Worm (Caenorhabditis elegans): Measurements from ENCODE around the gene C44H9.6.
A peak's percentile ranks its signal among the peaks of the same experiment; 100 is the strongest.

The C44H9.6 gene

DNA sequence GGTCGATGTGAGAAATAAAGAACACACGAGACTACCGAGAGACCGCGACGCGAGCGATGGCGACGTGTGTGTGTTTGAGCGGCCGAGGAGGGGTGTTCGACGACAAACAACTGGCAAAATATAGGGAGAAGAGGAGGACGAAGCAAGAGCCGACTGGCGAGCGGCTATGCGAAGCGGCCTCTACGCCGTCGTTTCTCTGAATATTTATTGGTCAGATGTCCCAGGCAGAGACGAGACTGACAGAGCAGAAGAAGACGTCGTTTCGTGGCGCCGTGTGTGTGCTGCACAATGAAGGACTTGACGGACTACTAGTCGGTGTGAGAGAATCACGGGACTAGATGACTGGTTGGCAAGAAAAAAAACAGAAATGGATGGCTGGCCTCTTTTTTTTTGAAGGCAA, 26.0 kb downstream of the C44H9.6 start (continued):
- no peak for TF ChIP-seq rcor-1 (GFP tag; IDR thresholded peaks at IDR 0.05)
- no peak for TF ChIP-seq mes-4 (tag; optimal IDR thresholded peaks at IDR 0.05)

- TF ChIP-seq hlh-26 (GFP tag; conservative IDR thresholded peaks at IDR 0.05) = no peak
- no peak for TF ChIP-seq rcor-1 (GFP tag; IDR thresholded peaks at IDR 0.05)
- TF ChIP-seq aptf-2 (GFP tag; conservative IDR thresholded peaks at IDR 0.05) = no peak
- TF ChIP-seq sptf-2 (GFP tag; optimal IDR thresholded peaks at IDR 0.05) = no peak
- no peak for TF ChIP-seq nfyb-1 (GFP tag; IDR thresholded peaks at IDR 0.05)
- TF ChIP-seq Y95B8A.8 (GFP tag; IDR thresholded peaks at IDR 0.05) = no peak
- TF ChIP-seq sdz-38 (tag; optimal IDR thresholded peaks at IDR 0.05) = no peak
- TF ChIP-seq F10E7.11 (tag; optimal IDR thresholded peaks at IDR 0.05) = no peak
- no peak for TF ChIP-seq ztf-28 (GFP tag; IDR thresholded peaks at IDR 0.05)
- TF ChIP-seq lsy-27 (tag; optimal IDR thresholded peaks at IDR 0.05; ENCODE audit: borderline replicate concordance, insufficient read depth) = no peak
- TF ChIP-seq mel-28 (tag; optimal IDR thresholded peaks at IDR 0.05; ENCODE audit: borderline replicate concordance) = no peak
- no peak for TF ChIP-seq athp-1 (tag; optimal IDR thresholded peaks at IDR 0.05)
- TF ChIP-seq B0035.1 (tag; optimal IDR thresholded peaks at IDR 0.05) = no peak
- TF ChIP-seq snpc-1.1 (tag; optimal IDR thresholded peaks at IDR 0.05; ENCODE audit: insufficient read depth) = no peak
- TF ChIP-seq ceh-79 (tag; optimal IDR thresholded peaks at IDR 0.05) = no peak
- TF ChIP-seq hmg-20 (GFP tag; IDR thresholded peaks at IDR 0.05) = no peak
- no peak for TF ChIP-seq rec-8 (tag; optimal IDR thresholded peaks at IDR 0.05)
Observed at ce11 chrV:12818486-12818885, 26.7 kb downstream of the C44H9.6 start.

DNA sequence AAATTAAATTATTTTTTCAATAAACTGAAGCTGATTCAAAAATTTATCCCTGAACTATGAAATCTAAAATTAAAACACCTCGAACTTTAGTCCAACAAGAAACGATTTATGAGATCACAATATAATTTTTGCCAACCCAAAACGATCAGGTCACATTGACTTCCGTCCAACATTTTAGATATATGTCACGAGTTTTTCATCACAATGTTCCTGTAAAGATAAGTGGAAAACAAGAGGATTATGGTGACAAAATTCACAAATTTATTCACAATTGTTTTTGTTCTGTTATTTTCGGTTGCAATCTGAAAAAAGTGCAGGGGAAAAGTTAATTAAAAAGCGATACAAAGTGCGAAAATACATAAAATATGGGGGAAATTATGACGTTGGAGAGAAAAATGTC, 28.5 kb downstream of the C44H9.6 start:
- TF ChIP-seq rcor-1 (GFP tag; IDR thresholded peaks at IDR 0.05) (no peak), ama-1 (optimal IDR thresholded peaks at IDR 0.05) (no peak), ama-1 (GFP tag; optimal IDR thresholded peaks at IDR 0.05) (peak in 1 of 2 experiments; percentile 66)

- TF ChIP-seq pha-4 (tag; optimal IDR thresholded peaks at IDR 0.05) = peak; percentile 9
- no peak for TF ChIP-seq dpl-1 (GFP tag; optimal IDR thresholded peaks at IDR 0.05)
Observed at ce11 chrV:12815386-12815785, 29.8 kb downstream of the C44H9.6 start.

DNA sequence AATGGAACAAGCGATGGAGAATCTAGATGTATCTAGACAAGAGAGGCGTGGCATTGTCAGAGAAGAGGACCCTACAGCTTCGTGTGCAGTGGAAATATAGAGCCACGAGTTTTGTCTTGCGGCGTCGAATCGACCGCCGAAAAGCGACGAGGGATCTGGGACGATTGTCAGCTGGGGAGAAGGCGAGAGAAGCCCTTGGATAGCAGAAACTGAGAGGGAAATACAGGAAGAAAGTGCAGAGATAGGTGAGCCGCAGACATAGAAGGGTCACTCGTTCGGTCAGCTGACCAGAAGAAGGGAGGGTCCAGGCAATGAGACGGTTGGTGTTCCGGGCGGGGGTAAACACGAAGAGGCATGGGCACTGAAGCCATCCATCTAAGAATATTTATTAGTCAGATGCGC, 30.7 kb downstream of the C44H9.6 start:
- TF ChIP-seq T07F8.4 (tag; optimal IDR thresholded peaks at IDR 0.05) (no peak), C06A6.2 (GFP tag; conservative IDR thresholded peaks at IDR 0.05) (no peak), nhr-120 (GFP tag; IDR thresholded peaks at IDR 0.05) (no peak), athp-1 (tag; optimal IDR thresholded peaks at IDR 0.05) (no peak), D2030.7 (GFP tag; IDR thresholded peaks at IDR 0.05) (no peak), snpc-4 (GFP tag; optimal IDR thresholded peaks at IDR 0.05) (no peak), snpc-4 (tag; optimal IDR thresholded peaks at IDR 0.05) (peak in 3 of 4 experiments; percentile 10 to 35 (median 16)), Y95B8A.8 (GFP tag; IDR thresholded peaks at IDR 0.05) (0 out of 2 replicates have a peak, but pooled peaks have one; percentile 37), snpc-1.1 (tag; optimal IDR thresholded peaks at IDR 0.05; ENCODE audit: insufficient read depth) (no peak), hrde-1 (tag; optimal IDR thresholded peaks at IDR 0.05; ENCODE audit: borderline replicate concordance) (no peak), hmg-1.2 (GFP tag; IDR thresholded peaks at IDR 0.05) (peak; percentile 73; the same call in 1 of the 2 replicates), cebp-2 (GFP tag; IDR thresholded peaks at IDR 0.05) (no peak), let-526 (GFP tag; IDR thresholded peaks at IDR 0.05) (0 out of 2 replicates have a peak, but pooled peaks have one; percentile 6), dox-1 (GFP tag; IDR thresholded peaks at IDR 0.05) (no peak), ceh-79 (tag; optimal IDR thresholded peaks at IDR 0.05) (no peak), egl-44 (GFP tag; IDR thresholded peaks at IDR 0.05) (0 out of 2 replicates have a peak, but pooled peaks have one; percentile 58), cebp-1 (GFP tag; IDR thresholded peaks at IDR 0.05) (peak; percentile 49; the same call in 1 of the 2 replicates), cebp-1 (tag; optimal IDR thresholded peaks at IDR 0.05) (peak; percentile 78), ztf-28 (GFP tag; IDR thresholded peaks at IDR 0.05) (no peak), ets-4 (GFP tag; optimal IDR thresholded peaks at IDR 0.05) (no peak), egrh-3 (GFP tag; IDR thresholded peaks at IDR 0.05) (peak; percentile 59; the same call in 1 of the 2 replicates), sea-2 (GFP tag; IDR thresholded peaks at IDR 0.05) (no peak), mel-28 (tag; optimal IDR thresholded peaks at IDR 0.05; ENCODE audit: borderline replicate concordance) (no peak), K12H6.12 (tag; optimal IDR thresholded peaks at IDR 0.05) (peak; percentile 93), madf-3 (GFP tag; IDR thresholded peaks at IDR 0.05) (no peak), zim-3 (tag; optimal IDR thresholded peaks at IDR 0.05) (no peak)

Measured in whole organism, young adult.